Fruit fly (Drosophila melanogaster) whole organism, embryonic: ENCODE data around the gene FIG4.
A peak's percentile ranks its signal among the peaks of the same experiment; 100 is the strongest.

Experiments
- BEAF-32 ChIP-seq: fragments of 200-800 bp; sonication (Bioruptor generic); optimal IDR thresholded peaks from 3 replicates; lab custom pipeline; 2017; ENCODE audit warnings: missing biosample characterization, missing genetic modification characterization, mild to moderate bottlenecking, moderate library complexity, missing genetic modification reagents
- Bgb ChIP-seq: fragments of 200-800 bp; sonication (Bioruptor generic); IDR thresholded peaks from 2 replicates; pipeline ENCODE4 v1.3.6; 2022; ENCODE audit warnings: missing biosample characterization, missing genetic modification characterization; ENCODE audit not compliant: partially characterized antibody
- CG10274 ChIP-seq: fragments of 200-800 bp; sonication (Bioruptor generic); optimal IDR thresholded peaks from 3 replicates; lab custom pipeline; 2017; ENCODE audit warnings: missing biosample characterization, mild to moderate bottlenecking, missing genetic modification characterization
- CG11093 ChIP-seq: fragments of 200-800 bp; sonication (Bioruptor generic); IDR thresholded peaks from 3 replicates; pipeline ENCODE4 v1.3.6; 2022; ENCODE audit warnings: missing biosample characterization, missing genetic modification characterization
- CG11247 ChIP-seq: fragments of 200-800 bp; sonication (Bioruptor generic); IDR thresholded peaks from 2 replicates; pipeline ENCODE4 v1.3.6; 2022; ENCODE audit warnings: missing biosample characterization, missing genetic modification characterization
- CG13287 ChIP-seq: fragments of 200-800 bp; sonication (Bioruptor generic); IDR thresholded peaks from 2 replicates; pipeline ENCODE4 v1.3.6; 2022; ENCODE audit warnings: missing biosample characterization, missing genetic modification characterization; ENCODE audit not compliant: partially characterized antibody
- CG14441 ChIP-seq: fragments of 200-800 bp; sonication (Bioruptor generic); IDR thresholded peaks from 2 replicates; pipeline ENCODE4 v1.3.6; 2022; ENCODE audit warnings: missing biosample characterization, missing genetic modification characterization
- CG17186 ChIP-seq: fragments of 200-800 bp; sonication (Bioruptor generic); optimal IDR thresholded peaks from 3 replicates; lab custom pipeline; 2017; ENCODE audit warnings: missing biosample characterization, missing genetic modification reagents, missing genetic modification characterization
- CG2116 ChIP-seq: fragments of 200-800 bp; sonication (Bioruptor generic); optimal IDR thresholded peaks from 3 replicates; lab custom pipeline; 2018; ENCODE audit warnings: missing biosample characterization, mild to moderate bottlenecking, missing genetic modification characterization
- CG2712 ChIP-seq: fragments of 200-800 bp; optimal IDR thresholded peaks from 3 replicates; lab custom pipeline; 2019; ENCODE audit warnings: missing biosample characterization, mild to moderate bottlenecking, missing genetic modification characterization, moderate library complexity
- CG30020 ChIP-seq: fragments of 200-800 bp; optimal IDR thresholded peaks from 2 replicates; lab custom pipeline; 2019; ENCODE audit warnings: missing biosample characterization, mild to moderate bottlenecking, missing genetic modification characterization, moderate library complexity
- CG32767 ChIP-seq: fragments of 200-800 bp; sonication (Bioruptor generic); IDR thresholded peaks from 2 replicates; pipeline ENCODE4 v1.3.6; 2022; ENCODE audit warnings: missing biosample characterization, missing genetic modification characterization
- CG4404 ChIP-seq: fragments of 200-800 bp; sonication (Bioruptor generic); IDR thresholded peaks from 2 replicates; pipeline ENCODE4 v1.3.6; 2022; ENCODE audit warnings: missing biosample characterization, missing genetic modification characterization
- CG4854 ChIP-seq: fragments of 200-800 bp; sonication (Bioruptor generic); optimal IDR thresholded peaks from 2 replicates; lab custom pipeline; 2016; ENCODE audit warnings: missing biosample characterization, missing genetic modification characterization, inconsistent platforms
- CG6654 ChIP-seq: fragments of 200-800 bp; sonication (Bioruptor generic); optimal IDR thresholded peaks from 2 replicates; lab custom pipeline; 2017; ENCODE audit warnings: missing biosample characterization, mild to moderate bottlenecking, missing genetic modification characterization
- CG6683 ChIP-seq: fragments of 200-800 bp; sonication (Bioruptor generic); optimal IDR thresholded peaks from 2 replicates; lab custom pipeline; 2017; ENCODE audit warnings: missing biosample characterization, mild to moderate bottlenecking, missing genetic modification characterization, missing genetic modification reagents
- CG7745 ChIP-seq: fragments of 200-800 bp; sonication (Bioruptor generic); optimal IDR thresholded peaks from 2 replicates; lab custom pipeline; 2018; ENCODE audit warnings: missing biosample characterization, mild to moderate bottlenecking, missing genetic modification characterization, moderate library complexity
- CG7987 ChIP-seq: fragments of 200-800 bp; sonication (Bioruptor generic); optimal IDR thresholded peaks from 2 replicates; lab custom pipeline; 2018; ENCODE audit warnings: missing biosample characterization, mild to moderate bottlenecking, missing genetic modification characterization, moderate library complexity
- Dip3 ChIP-seq: fragments of 200-800 bp; sonication (Bioruptor generic); optimal IDR thresholded peaks from 3 replicates; lab custom pipeline; 2016; ENCODE audit warnings: missing biosample characterization, missing genetic modification characterization
- Dll ChIP-seq: fragments of 200-800 bp; sonication (Bioruptor generic); IDR thresholded peaks from 4 replicates; pipeline ENCODE4 v1.3.6; 2022; ENCODE audit warnings: missing biosample characterization, missing genetic modification characterization; ENCODE audit not compliant: partially characterized antibody
- E2f1 ChIP-seq: fragments of 200-800 bp; sonication (Bioruptor generic); IDR thresholded peaks from 2 replicates; pipeline ENCODE4 v1.3.6; 2022; ENCODE audit warnings: missing biosample characterization, missing genetic modification characterization
- E2f2 ChIP-seq: fragments of 200-800 bp; sonication (Bioruptor generic); IDR thresholded peaks from 2 replicates; pipeline ENCODE4 v1.3.6; 2022; ENCODE audit warnings: missing biosample characterization, missing genetic modification characterization
- H15 ChIP-seq: fragments of 200-800 bp; sonication (Bioruptor generic); IDR thresholded peaks from 3 replicates; pipeline ENCODE4 v1.3.6; 2022; ENCODE audit warnings: missing biosample characterization, missing genetic modification characterization
- Hey ChIP-seq: fragments of 200-800 bp; sonication (Bioruptor generic); optimal IDR thresholded peaks from 3 replicates; lab custom pipeline; 2018; ENCODE audit warnings: missing biosample characterization, mild to moderate bottlenecking, missing genetic modification characterization
- Hr39 ChIP-seq: fragments of >200 bp; optimal IDR thresholded peaks from 2 replicates; lab custom pipeline; 2017
- Jarid2 ChIP-seq: fragments of 200-800 bp; sonication (Bioruptor generic); optimal IDR thresholded peaks from 3 replicates; lab custom pipeline; 2017; ENCODE audit warnings: mild to moderate bottlenecking, missing biosample characterization, missing genetic modification reagents, missing genetic modification characterization
- Lim3 ChIP-seq: fragments of 200-800 bp; sonication (Bioruptor generic); IDR thresholded peaks from 2 replicates; pipeline ENCODE4 v1.3.6; 2022; ENCODE audit warnings: missing biosample characterization, missing genetic modification characterization
- MBD-R2 ChIP-seq: fragments of 200-800 bp; sonication (Bioruptor generic); IDR thresholded peaks from 2 replicates; pipeline ENCODE4 v1.3.6; 2022; ENCODE audit warnings: missing biosample characterization, missing genetic modification characterization
- Mad ChIP-seq: fragments of 200-800 bp; sonication (Bioruptor generic); optimal IDR thresholded peaks from 2 replicates; lab custom pipeline; 2016; ENCODE audit warnings: missing biosample characterization, missing genetic modification characterization
- Oli ChIP-seq: fragments of 200-800 bp; sonication (Bioruptor generic); optimal IDR thresholded peaks from 2 replicates; lab custom pipeline; 2018; ENCODE audit warnings: missing biosample characterization, mild to moderate bottlenecking, missing genetic modification characterization, moderate library complexity
- Optix ChIP-seq: fragments of 200-800 bp; sonication (Bioruptor generic); IDR thresholded peaks from 3 replicates; pipeline ENCODE4 v1.3.6; 2022; ENCODE audit warnings: missing biosample characterization, missing genetic modification characterization
- Usf ChIP-seq: fragments of 200-800 bp; sonication (Bioruptor generic); optimal IDR thresholded peaks from 2 replicates; lab custom pipeline; 2017; ENCODE audit warnings: missing genotype, missing biosample characterization, missing genetic modification characterization
- al ChIP-seq: fragments of 200-800 bp; sonication (Bioruptor generic); IDR thresholded peaks from 2 replicates; pipeline ENCODE4 v1.3.6; 2022; ENCODE audit warnings: missing biosample characterization, missing genetic modification characterization
- bab2 ChIP-seq: fragments of 200-800 bp; sonication (Bioruptor generic); optimal IDR thresholded peaks from 2 replicates; lab custom pipeline; 2016; ENCODE audit warnings: missing biosample characterization, missing genetic modification characterization
- br ChIP-seq: fragments of >200 bp; optimal IDR thresholded peaks from 2 replicates; lab custom pipeline; 2017
- chinmo ChIP-seq: fragments of 200-800 bp; sonication (Bioruptor generic); IDR thresholded peaks from 4 replicates; pipeline ENCODE4 v1.3.6; 2022; ENCODE audit warnings: missing biosample characterization, missing genetic modification characterization; ENCODE audit not compliant: partially characterized antibody
- chm ChIP-seq: fragments of 200-800 bp; sonication (Bioruptor generic); IDR thresholded peaks from 2 replicates; pipeline ENCODE4 v1.3.6; 2022; ENCODE audit warnings: missing biosample characterization, missing genetic modification characterization
- crc ChIP-seq: fragments of 200-800 bp; sonication (Bioruptor generic); optimal IDR thresholded peaks from 2 replicates; lab custom pipeline; 2016; ENCODE audit warnings: missing biosample characterization, missing genetic modification characterization
- emc ChIP-seq: fragments of 200-800 bp; sonication (Bioruptor generic); optimal IDR thresholded peaks from 2 replicates; lab custom pipeline; 2016; ENCODE audit warnings: missing biosample characterization, missing genetic modification characterization
- fd64A ChIP-seq: fragments of 200-800 bp; sonication (Bioruptor generic); optimal IDR thresholded peaks from 3 replicates; lab custom pipeline; 2018; ENCODE audit warnings: missing biosample characterization, mild to moderate bottlenecking, missing genetic modification characterization
- gcm ChIP-seq: fragments of 200-800 bp; sonication (Bioruptor generic); optimal IDR thresholded peaks from 2 replicates; lab custom pipeline; 2019; ENCODE audit warnings: missing biosample characterization, mild to moderate bottlenecking, missing genetic modification characterization, moderate library complexity
- grau ChIP-seq: fragments of 200-800 bp; optimal IDR thresholded peaks from 3 replicates; lab custom pipeline; 2019; ENCODE audit warnings: missing biosample characterization, mild to moderate bottlenecking, missing genetic modification characterization, moderate library complexity
- grn ChIP-seq: fragments of 200-800 bp; sonication (Bioruptor generic); optimal IDR thresholded peaks from 3 replicates; lab custom pipeline; 2017; ENCODE audit warnings: missing biosample characterization, missing genetic modification characterization
- h ChIP-seq: fragments of >200 bp; optimal IDR thresholded peaks from 2 replicates; lab custom pipeline; 2017
- prd ChIP-seq, 3 experiments: fragments of >200 bp in 2 of 3; fragments of 200-800 bp in 1 of 3; sonication (Bioruptor generic) in 1 of 3; optimal IDR thresholded peaks in 2 of 3; IDR thresholded peaks in 1 of 3; 2 replicates in 2 of 3; 3 replicates in 1 of 3; pipeline versions ENCODE4 v1.3.6 to Lab custom; 2017 to 2022; ENCODE audit warnings: missing biosample characterization in 1 of 3, missing genetic modification characterization in 1 of 3
- ranshi ChIP-seq: fragments of 200-800 bp; sonication (Bioruptor generic); IDR thresholded peaks from 2 replicates; pipeline ENCODE4 v1.3.6; 2022; ENCODE audit warnings: missing biosample characterization, missing genetic modification characterization
- sr ChIP-seq: fragments of 200-800 bp; sonication (Bioruptor generic); IDR thresholded peaks from 3 replicates; pipeline ENCODE4 v1.3.6; 2022; ENCODE audit warnings: missing biosample characterization, missing genetic modification characterization
- ssp ChIP-seq: fragments of 200-800 bp; sonication (Bioruptor generic); IDR thresholded peaks from 2 replicates; pipeline ENCODE4 v1.3.6; 2022; ENCODE audit warnings: missing biosample characterization, missing genetic modification characterization
- sug ChIP-seq: fragments of 200-800 bp; optimal IDR thresholded peaks from 2 replicates; lab custom pipeline; 2019; ENCODE audit warnings: missing biosample characterization, mild to moderate bottlenecking, missing genetic modification characterization, moderate library complexity
- toy ChIP-seq: fragments of 200-800 bp; sonication (Bioruptor generic); IDR thresholded peaks from 2 replicates; pipeline ENCODE4 v1.3.6; 2022; ENCODE audit warnings: missing biosample characterization, missing genetic modification characterization
- unpg ChIP-seq: fragments of 200-800 bp; sonication (Bioruptor generic); optimal IDR thresholded peaks from 3 replicates; lab custom pipeline; 2018; ENCODE audit warnings: missing biosample characterization, mild to moderate bottlenecking, missing genetic modification characterization, moderate library complexity
- z ChIP-seq: fragments of 200-800 bp; sonication (Bioruptor generic); IDR thresholded peaks from 3 replicates; pipeline ENCODE4 v1.3.6; 2022; ENCODE audit warnings: missing biosample characterization, missing genetic modification characterization
- zf30C ChIP-seq: fragments of 200-800 bp; sonication (Bioruptor generic); optimal IDR thresholded peaks from 3 replicates; lab custom pipeline; 2018; ENCODE audit warnings: missing biosample characterization, mild to moderate bottlenecking, missing genetic modification characterization

Gene FIG4

DNA sequence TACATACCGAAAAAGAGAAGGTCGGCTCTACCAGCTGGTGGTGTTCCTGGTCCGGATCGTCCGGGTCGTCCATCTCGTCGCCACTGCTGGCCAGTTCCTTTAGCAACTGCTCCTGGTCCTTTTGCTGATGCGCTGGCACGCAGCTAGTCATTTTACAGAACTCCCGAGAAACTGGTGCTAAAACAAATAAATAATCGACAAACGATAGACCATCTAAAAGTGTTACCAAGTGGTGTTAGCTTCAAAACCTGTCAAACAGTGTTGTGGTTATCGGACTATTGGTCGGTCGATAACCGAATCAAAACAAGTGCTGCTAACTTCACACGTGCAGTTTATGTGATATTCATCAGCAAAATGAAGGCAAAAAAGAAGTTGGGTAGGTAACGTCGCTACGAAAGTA is 20.5 kb upstream of the FIG4 start, which contains the start of the genes morgue and Elp3 (continued):
- TF ChIP-seq chm (GFP tag; lab: Robert Waterston, UW) = no peak
- no peak for TF ChIP-seq ssp (GFP tag; lab: Robert Waterston, UW)
- TF ChIP-seq CG4854 = no peak
- TF ChIP-seq sr (GFP tag; lab: Robert Waterston, UW) = no peak
- no peak for TF ChIP-seq ranshi
- no peak for TF ChIP-seq h (lab: Kevin White, UChicago)
- TF ChIP-seq CG6654 = no peak
- no peak for TF ChIP-seq fd64A (GFP tag; lab: Kevin White, UChicago)
- TF ChIP-seq BEAF-32 (GFP tag; lab: Kevin White, UChicago) = peak; percentile 50
- TF ChIP-seq Usf (GFP tag; lab: Kevin White, UChicago) = no peak
- no peak for TF ChIP-seq prd (optimal IDR thresholded peaks at IDR 0.05; lab: Kevin White, UChicago)
- no peak for TF ChIP-seq prd (GFP tag; IDR thresholded peaks at IDR 0.05; lab: Robert Waterston, UW)
- no peak for TF ChIP-seq emc (GFP tag; lab: Kevin White, UChicago)
- no peak for TF ChIP-seq CG6683 (GFP tag; lab: Kevin White, UChicago)
- TF ChIP-seq gcm (GFP tag; lab: Kevin White, UChicago) = no peak
- TF ChIP-seq Hey (tag; lab: Kevin White, UChicago) = no peak
- no peak for TF ChIP-seq Oli
- TF ChIP-seq zf30C (GFP tag; lab: Kevin White, UChicago) = no peak
- TF ChIP-seq grn (GFP tag; lab: Kevin White, UChicago) = no peak
- TF ChIP-seq Optix (GFP tag; lab: Robert Waterston, UW) = no peak
- TF ChIP-seq chinmo (GFP tag; lab: Robert Waterston, UW) = 0 out of 4 replicates have a peak, but pooled peaks have one; percentile 61
- no peak for TF ChIP-seq CG14441 (GFP tag; lab: Robert Waterston, UW)
- no peak for TF ChIP-seq unpg (GFP tag; lab: Kevin White, UChicago)
- TF ChIP-seq CG17186 (GFP tag; lab: Kevin White, UChicago) = no peak
- TF ChIP-seq sug (tag; lab: Kevin White, UChicago) = peak; percentile 16
- TF ChIP-seq CG7745 = no peak
- TF ChIP-seq Bgb = peak; percentile 82
- no peak for TF ChIP-seq CG11093 (GFP tag; lab: Robert Waterston, UW)
- no peak for TF ChIP-seq CG11247 (GFP tag; lab: Robert Waterston, UW)
- peak; percentile 1 for TF ChIP-seq CG2712 (tag; lab: Kevin White, UChicago)
- no peak for TF ChIP-seq al (GFP tag; lab: Robert Waterston, UW)
- no peak for TF ChIP-seq toy (GFP tag; lab: Robert Waterston, UW)
- TF ChIP-seq CG30020 (tag; lab: Kevin White, UChicago) = peak; percentile 25
- TF ChIP-seq grau (tag; lab: Kevin White, UChicago) = peak; percentile 14
- peak; percentile 65; the same call in 2 of the 4 replicates for TF ChIP-seq Dll (GFP tag; lab: Robert Waterston, UW)
- no peak for TF ChIP-seq H15 (GFP tag; lab: Robert Waterston, UW)
- TF ChIP-seq CG10274 (GFP tag; lab: Kevin White, UChicago) = no peak
- TF ChIP-seq MBD-R2 (GFP tag; lab: Robert Waterston, UW) = peak; percentile 84
- TF ChIP-seq crc = no peak
- TF ChIP-seq CG4404 (GFP tag; lab: Robert Waterston, UW) = no peak
- TF ChIP-seq CG13287 (GFP tag; lab: Robert Waterston, UW) = peak; percentile 78
- no peak for TF ChIP-seq E2f1 (GFP tag; lab: Robert Waterston, UW)
- peak; percentile 39; the same call in 1 of the 2 replicates for TF ChIP-seq E2f2 (GFP tag; lab: Robert Waterston, UW)
- TF ChIP-seq CG7987 = no peak
- TF ChIP-seq Hr39 (lab: Kevin White, UChicago) = no peak
- TF ChIP-seq Mad = no peak
- no peak for TF ChIP-seq Lim3 (GFP tag; lab: Robert Waterston, UW)
- no peak for TF ChIP-seq z (GFP tag; lab: Robert Waterston, UW)
- peak; percentile 22; the same call in 1 of the 2 replicates for TF ChIP-seq CG32767 (GFP tag; lab: Robert Waterston, UW)
- TF ChIP-seq CG2116 (GFP tag; lab: Kevin White, UChicago) = peak; percentile 68
- no peak for TF ChIP-seq Dip3
- TF ChIP-seq bab2 (GFP tag; lab: Kevin White, UChicago) = no peak
- no peak for TF ChIP-seq br (lab: Kevin White, UChicago)
- TF ChIP-seq Jarid2 (GFP tag; lab: Kevin White, UChicago) = no peak
